Worm (Caenorhabditis elegans) whole organism, L4 larva: ENCODE results near the gene ZK666.1.

Experiments
- D1046.2 ChIP-seq: fragments of 200-800 bp; sonication (Bioruptor generic); IDR thresholded peaks from 2 replicates; pipeline ENCODE4 v1.3.6; 2022; ENCODE audit warnings: missing genetic modification characterization, missing compliant biosample characterization
- F44E2.7 ChIP-seq: fragments of 200-800 bp; sonication (Bioruptor generic); IDR thresholded peaks from 2 replicates; pipeline ENCODE4 v2.1.2; 2022; ENCODE audit warnings: missing genetic modification characterization, missing compliant biosample characterization
- Y105C5A.15 ChIP-seq: fragments of 200-800 bp; sonication (Bioruptor generic); IDR thresholded peaks from 2 replicates; pipeline ENCODE4 v1.3.6; 2022; ENCODE audit warnings: missing genetic modification characterization, missing compliant biosample characterization
- Y48G9A.11 ChIP-seq: fragments of 200-800 bp; sonication (Bioruptor generic); IDR thresholded peaks from 2 replicates; pipeline ENCODE4 v1.3.6; 2022; ENCODE audit warnings: missing genetic modification reagents, missing genetic modification characterization, missing compliant biosample characterization
- Y5F2A.4 ChIP-seq: fragments of 200-800 bp; sonication (Bioruptor generic); optimal IDR thresholded peaks from 2 replicates; lab custom pipeline; 2018; ENCODE audit warnings: mild to moderate bottlenecking, missing genetic modification characterization, missing compliant biosample characterization
- aha-1 ChIP-seq: fragments of 150-350 bp; peaks from one replicate; lab custom pipeline; 2014; ENCODE audit warnings: missing biosample characterization, missing genetic modification characterization
- ama-1 ChIP-seq: fragments of 150-350 bp; optimal IDR thresholded peaks from 2 replicates; lab custom pipeline; 2014; ENCODE audit warnings: inconsistent platforms, mixed read lengths
- ceh-28 ChIP-seq: fragments of 150-350 bp; optimal IDR thresholded peaks from 2 replicates; lab custom pipeline; 2014; ENCODE audit warnings: missing biosample characterization, missing genetic modification reagents, missing genetic modification characterization
- ceh-32 ChIP-seq: sonication (generic microtip); optimal IDR thresholded peaks from 2 replicates; lab custom pipeline; 2016; ENCODE audit warnings: mild to moderate bottlenecking, missing genetic modification characterization, missing compliant biosample characterization; ENCODE audit not compliant: poor library complexity
- ces-1 ChIP-seq: fragments of 150-350 bp; sonication (generic microtip); optimal IDR thresholded peaks from 4 replicates; lab custom pipeline; 2014; ENCODE audit warnings: missing biosample characterization, missing genetic modification reagents, missing genetic modification characterization
- daf-12 ChIP-seq: fragments of 150-350 bp; optimal IDR thresholded peaks from 2 replicates; lab custom pipeline; 2014; ENCODE audit warnings: missing biosample characterization, missing genetic modification reagents, missing genetic modification characterization
- dmd-6 ChIP-seq: fragments of 200-800 bp; sonication (Bioruptor generic); IDR thresholded peaks from 2 replicates; pipeline ENCODE4 v1.3.6; 2022; ENCODE audit warnings: missing genetic modification reagents, missing genetic modification characterization, missing compliant biosample characterization
- dmd-8 ChIP-seq: fragments of 200-800 bp; sonication (Bioruptor generic); IDR thresholded peaks from 2 replicates; pipeline ENCODE4 v1.3.6; 2022; ENCODE audit warnings: missing genetic modification characterization, missing compliant biosample characterization
- dmd-9 ChIP-seq: fragments of 200-800 bp; sonication (Bioruptor generic); IDR thresholded peaks from 2 replicates; pipeline ENCODE4 v1.3.6; 2022; ENCODE audit warnings: missing genetic modification reagents, missing genetic modification characterization, missing compliant biosample characterization
- duxl-1 ChIP-seq: sonication (generic microtip); optimal IDR thresholded peaks from 2 replicates; lab custom pipeline; 2016; ENCODE audit warnings: mild to moderate bottlenecking, missing genetic modification characterization, moderate library complexity, missing compliant biosample characterization; ENCODE audit not compliant: poor library complexity
- dve-1 ChIP-seq: sonication (generic microtip); optimal IDR thresholded peaks from 2 replicates; lab custom pipeline; 2017; ENCODE audit warnings: antibody characterized with exemption, mild to moderate bottlenecking, missing genetic modification characterization, missing compliant biosample characterization; ENCODE audit not compliant: insufficient read depth
- egl-27 ChIP-seq: sonication (generic microtip); optimal IDR thresholded peaks from 3 replicates; lab custom pipeline; 2017; ENCODE audit warnings: missing biosample characterization, missing genetic modification reagents, missing genetic modification characterization
- gei-8 ChIP-seq: fragments of 200-800 bp; sonication (Bioruptor generic); optimal IDR thresholded peaks from 2 replicates; lab custom pipeline; 2018; ENCODE audit warnings: mild to moderate bottlenecking, missing genetic modification characterization, missing compliant biosample characterization
- hlh-30 ChIP-seq: sonication (generic microtip); optimal IDR thresholded peaks from 2 replicates; lab custom pipeline; 2017; ENCODE audit warnings: antibody characterized with exemption, mild to moderate bottlenecking, missing genetic modification characterization, missing compliant biosample characterization; ENCODE audit not compliant: insufficient read depth
- jun-1 ChIP-seq: fragments of 150-350 bp; optimal IDR thresholded peaks from 2 replicates; lab custom pipeline; 2014; ENCODE audit warnings: missing biosample characterization, missing genetic modification reagents, missing genetic modification characterization
- lin-13 ChIP-seq: fragments of 150-350 bp; optimal IDR thresholded peaks from 2 replicates; lab custom pipeline; 2014; ENCODE audit warnings: missing biosample characterization, missing genetic modification reagents, missing genetic modification characterization
- lin-29 ChIP-seq: fragments of 200-800 bp; sonication (Bioruptor generic); IDR thresholded peaks from 2 replicates; pipeline ENCODE4 v1.3.6; 2022; ENCODE audit warnings: missing genetic modification reagents, missing genetic modification characterization, missing compliant biosample characterization
- madf-9 ChIP-seq: fragments of 200-800 bp; sonication (Bioruptor generic); conservative IDR thresholded peaks from 2 replicates; pipeline ENCODE4 v1.3.6; 2022; ENCODE audit warnings: missing genetic modification reagents, missing genetic modification characterization, missing compliant biosample characterization
- nhr-102 ChIP-seq: sonication (generic microtip); optimal IDR thresholded peaks from 2 replicates; lab custom pipeline; 2016; ENCODE audit warnings: mild to moderate bottlenecking, missing genetic modification characterization, moderate library complexity, missing compliant biosample characterization
- nhr-237 ChIP-seq: sonication (generic microtip); optimal IDR thresholded peaks from 2 replicates; lab custom pipeline; 2017; ENCODE audit warnings: missing biosample characterization, missing genetic modification characterization
- nhr-25 ChIP-seq: sonication (generic microtip); optimal IDR thresholded peaks from 2 replicates; lab custom pipeline; 2017; ENCODE audit warnings: missing genetic modification characterization, mild to moderate bottlenecking, missing compliant biosample characterization, antibody characterized with exemption, moderate library complexity, borderline replicate concordance; ENCODE audit not compliant: insufficient read depth
- nhr-28 ChIP-seq: fragments of 150-350 bp; optimal IDR thresholded peaks from 2 replicates; lab custom pipeline; 2014; ENCODE audit warnings: missing biosample characterization, missing genetic modification characterization
- nhr-41 ChIP-seq: fragments of 200-800 bp; sonication (Bioruptor generic); IDR thresholded peaks from 2 replicates; pipeline ENCODE4 v1.3.6; 2022; ENCODE audit warnings: missing genetic modification reagents, missing genetic modification characterization, missing compliant biosample characterization
- nhr-6 ChIP-seq: fragments of 150-350 bp; optimal IDR thresholded peaks from 2 replicates; lab custom pipeline; 2014; ENCODE audit warnings: missing biosample characterization, missing genetic modification characterization
- php-3 ChIP-seq: fragments of 200-800 bp; sonication (Bioruptor generic); IDR thresholded peaks from 2 replicates; pipeline ENCODE4 v1.3.6; 2022; ENCODE audit warnings: missing genetic modification reagents, missing genetic modification characterization, missing compliant biosample characterization
- rbr-2 ChIP-seq: sonication (generic microtip); optimal IDR thresholded peaks from 2 replicates; lab custom pipeline; 2016; ENCODE audit warnings: missing genotype, missing genetic modification characterization, missing compliant biosample characterization
- saeg-2 ChIP-seq: fragments of 200-800 bp; sonication (Bioruptor generic); IDR thresholded peaks from 2 replicates; pipeline ENCODE4 v1.3.6; 2022; ENCODE audit warnings: missing genetic modification reagents, missing genetic modification characterization, missing compliant biosample characterization
- spr-1 ChIP-seq: sonication (generic microtip); optimal IDR thresholded peaks from 2 replicates; lab custom pipeline; 2016; ENCODE audit warnings: mild to moderate bottlenecking, missing genetic modification characterization, missing compliant biosample characterization
- tra-1 ChIP-seq: fragments of 200-800 bp; sonication (Bioruptor generic); IDR thresholded peaks from 2 replicates; pipeline ENCODE4 v1.3.6; 2022; ENCODE audit warnings: missing genetic modification reagents, missing genetic modification characterization, missing compliant biosample characterization
- unc-130 ChIP-seq: sonication (generic microtip); optimal IDR thresholded peaks from 2 replicates; lab custom pipeline; 2016; ENCODE audit warnings: missing genetic modification reagents, missing genetic modification characterization, missing compliant biosample characterization
- unc-62 ChIP-seq, 3 experiments: fragments of 150-350 bp in 1 of 3; sonication (generic microtip); optimal IDR thresholded peaks in 2 of 3; peaks in 1 of 3; 1 replicate in 1 of 3; 2 replicates in 2 of 3; lab custom pipeline; 2014 to 2017; ENCODE audit warnings: missing biosample characterization in 3 of 3, missing genetic modification characterization in 3 of 3, missing genetic modification reagents in 3 of 3, missing genotype in 1 of 3
- zfp-2 ChIP-seq: sonication (generic microtip); optimal IDR thresholded peaks from 2 replicates; lab custom pipeline; 2016; ENCODE audit warnings: mild to moderate bottlenecking, missing genetic modification characterization, missing compliant biosample characterization
- zip-2 ChIP-seq: fragments of 150-350 bp; optimal IDR thresholded peaks from 2 replicates; lab custom pipeline; 2014; ENCODE audit warnings: missing biosample characterization, missing genetic modification characterization
- ztf-7 ChIP-seq: fragments of 150-350 bp; optimal IDR thresholded peaks from 2 replicates; lab custom pipeline; 2014; ENCODE audit warnings: missing biosample characterization, missing genetic modification characterization

Gene ZK666.1

ce11 chrII:10515422-10515821 is 44.3 kb upstream of the ZK666.1 start:
- peak; percentile 91 for TF ChIP-seq aha-1
- TF ChIP-seq hlh-30 (tag; lab: Kevin White, UChicago), result peak; percentile 38
- TF ChIP-seq dmd-6 (GFP tag; lab: Robert Waterston, UW), result peak; percentile 15; the same call in 1 of the 2 replicates
- no peak for TF ChIP-seq spr-1 (tag; lab: Kevin White, UChicago)
- peak; percentile 50 for TF ChIP-seq nhr-28 (tag; lab: Kevin White, UChicago)
- TF ChIP-seq, all 104 proteins: peak for 4

ce11 chrII:10513377-10513776 is 42.2 kb upstream of the ZK666.1 start:
- TF ChIP-seq gei-8 (GFP tag; lab: Kevin White, UChicago), result no peak
- TF ChIP-seq ama-1, result peak; percentile 35
- TF ChIP-seq lin-13 (GFP tag; lab: Kevin White, UChicago), result no peak
- TF ChIP-seq D1046.2 (GFP tag; lab: Robert Waterston, UW), result no peak
- TF ChIP-seq unc-130 (GFP tag; lab: Kevin White, UChicago), result no peak
- TF ChIP-seq unc-62 (GFP tag; optimal IDR thresholded peaks at IDR 0.05 in 1 of 2; lab: Kevin White, UChicago), result peak in 1 of 2 experiments; percentile 94
- no peak for TF ChIP-seq unc-62 (tag; optimal IDR thresholded peaks at IDR 0.05; lab: Kevin White, UChicago)
- no peak for TF ChIP-seq ceh-32 (tag; lab: Kevin White, UChicago)
- no peak for TF ChIP-seq dmd-8 (GFP tag; lab: Robert Waterston, UW)
- TF ChIP-seq tra-1, result no peak
- TF ChIP-seq, all 104 proteins: peak for 2

- TF ChIP-seq hlh-30 (tag; lab: Kevin White, UChicago) (no peak), madf-9 (GFP tag; lab: Robert Waterston, UW) (0 out of 2 replicates have a peak, but pooled peaks have one; percentile 27)
These were observed 39.1 kb upstream of the ZK666.1 start, which contains the start of gene F59B10.3 for ce11 chrII:10510242-10510641. Gene F59B10.3 (plus strand): TSS chrII:10510542.

ce11 chrII:10509746-10510145 is 38.6 kb upstream of the ZK666.1 start, which contains the start of gene F59B10.2:
Gene F59B10.2 (minus strand): TSS chrII:10509846.
- TF ChIP-seq daf-12 (tag; lab: Kevin White, UChicago) (no peak), Y48G9A.11 (GFP tag; lab: Robert Waterston, UW) (no peak), lin-29 (GFP tag; lab: Robert Waterston, UW) (no peak), F44E2.7 (GFP tag; lab: Robert Waterston, UW) (no peak), nhr-6 (no peak), zfp-2 (no peak), dmd-9 (no peak), unc-130 (GFP tag; lab: Kevin White, UChicago) (no peak), zip-2 (tag; lab: Kevin White, UChicago) (no peak), jun-1 (tag; lab: Kevin White, UChicago) (no peak)

- TF ChIP-seq nhr-237 (tag; lab: Kevin White, UChicago) (no peak), Y105C5A.15 (GFP tag; lab: Robert Waterston, UW) (no peak), aha-1 (peak; percentile 5), php-3 (no peak), unc-62 (GFP tag; optimal IDR thresholded peaks at IDR 0.05 in 1 of 2; lab: Kevin White, UChicago) (peak in 1 of 2 experiments; percentile 90), unc-62 (tag; optimal IDR thresholded peaks at IDR 0.05; lab: Kevin White, UChicago) (no peak)
- TF ChIP-seq, all 104 proteins: peak for 2
These were observed 36.8 kb upstream of the ZK666.1 start for ce11 chrII:10507906-10508305.

- TF ChIP-seq unc-62 (GFP tag; optimal IDR thresholded peaks at IDR 0.05 in 1 of 2; lab: Kevin White, UChicago), result peak in 1 of 2 experiments; percentile 81
- TF ChIP-seq unc-62 (tag; optimal IDR thresholded peaks at IDR 0.05; lab: Kevin White, UChicago), result no peak
- no peak for TF ChIP-seq saeg-2
- TF ChIP-seq egl-27 (tag; lab: Kevin White, UChicago), result no peak
- TF ChIP-seq Y48G9A.11 (GFP tag; lab: Robert Waterston, UW), result no peak
- TF ChIP-seq nhr-102 (tag; lab: Kevin White, UChicago), result no peak
- TF ChIP-seq dmd-9, result no peak
- TF ChIP-seq duxl-1 (tag; lab: Kevin White, UChicago), result no peak
- no peak for TF ChIP-seq hlh-30 (tag; lab: Kevin White, UChicago)
- no peak for TF ChIP-seq nhr-41
- no peak for TF ChIP-seq Y5F2A.4
- no peak for TF ChIP-seq ces-1 (GFP tag; lab: Kevin White, UChicago)
- no peak for TF ChIP-seq madf-9 (GFP tag; lab: Robert Waterston, UW)
- TF ChIP-seq rbr-2 (tag; lab: Kevin White, UChicago), result no peak
- TF ChIP-seq nhr-25, result peak; percentile 71
- no peak for TF ChIP-seq dve-1 (tag; lab: Kevin White, UChicago)
- TF ChIP-seq ceh-28 (tag; lab: Kevin White, UChicago), result no peak
- TF ChIP-seq ztf-7 (tag; lab: Kevin White, UChicago), result no peak
- no peak for TF ChIP-seq D1046.2 (GFP tag; lab: Robert Waterston, UW)
- peak; percentile 13 for TF ChIP-seq nhr-28 (tag; lab: Kevin White, UChicago)
These were observed 34.8 kb upstream of the ZK666.1 start for ce11 chrII:10505949-10506348.
